Worm (Caenorhabditis elegans): ENCODE measurements around the gene K09C4.4.

DNA sequence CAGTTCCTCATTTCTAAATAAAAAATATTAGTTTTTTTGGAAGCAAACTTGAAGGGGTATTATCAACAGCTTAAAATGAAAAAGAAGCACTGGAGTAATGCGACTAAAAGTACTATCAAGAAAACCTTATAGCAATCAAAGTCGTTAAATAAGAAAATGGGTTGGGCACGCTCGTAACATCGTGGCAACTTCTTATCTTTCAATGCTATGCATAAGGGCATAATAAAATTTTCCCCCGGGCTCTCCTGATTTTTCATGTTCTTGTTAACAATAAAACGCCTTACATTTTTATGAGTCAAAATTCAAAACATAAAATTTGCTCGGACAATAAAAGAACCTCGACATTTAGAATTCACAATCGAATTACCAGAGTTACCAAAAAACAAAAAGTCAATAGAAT, 45.7 kb upstream of the K09C4.4 start, which contains the start of gene irg-7:
- TF ChIP-seq ztf-4 (tag; optimal IDR thresholded peaks at IDR 0.05) (no peak), fkh-10 (GFP tag; optimal IDR thresholded peaks at IDR 0.05) (no peak), snpc-4 (tag; optimal IDR thresholded peaks at IDR 0.05) (no peak), jun-1 (tag; optimal IDR thresholded peaks at IDR 0.05) (no peak), aly-2 (tag; optimal IDR thresholded peaks at IDR 0.05) (no peak)

Measured in whole organism, L3 larva.